Fruit fly (Drosophila melanogaster): Measurements from ENCODE around the gene CG8927.

The CG8927 gene

dm6 chr3R:16212859-16213708 lies 32.3 kb downstream of the CG8927 start (continued):
- TF ChIP-seq Bteb2 (GFP tag; optimal IDR thresholded peaks at IDR 0.05) = no peak
- no peak for TF ChIP-seq ttk (GFP tag; IDR thresholded peaks at IDR 0.05)
- 0 out of 2 replicates have a peak, but pooled peaks have one; percentile 11 for TF ChIP-seq ato (GFP tag; IDR thresholded peaks at IDR 0.05; ENCODE audit: partially characterized antibody)
- no peak for TF ChIP-seq pita (GFP tag; optimal IDR thresholded peaks at IDR 0.05)
- TF ChIP-seq Hand (GFP tag; optimal IDR thresholded peaks at IDR 0.05) = peak; percentile 59
- TF ChIP-seq E2f2 (GFP tag; IDR thresholded peaks at IDR 0.05) = no peak
- TF ChIP-seq esg (GFP tag; conservative IDR thresholded peaks at IDR 0.05) = 0 out of 2 replicates have a peak, but pooled peaks have one; percentile 18
- TF ChIP-seq CG4424 (GFP tag; optimal IDR thresholded peaks at IDR 0.05) = peak; percentile 50
- peak in 1 of 3 experiments; percentile 42 for TF ChIP-seq lola (GFP tag; optimal IDR thresholded peaks at IDR 0.05)
- peak; percentile 36 for TF ChIP-seq Sox102F (GFP tag; optimal IDR thresholded peaks at IDR 0.05)
- TF ChIP-seq CG7556 (GFP tag; optimal IDR thresholded peaks at IDR 0.05) = peak; percentile 93
- TF ChIP-seq gcm (GFP tag; optimal IDR thresholded peaks at IDR 0.05) = peak; percentile 39
- peak; percentile 75; the same call in 1 of the 4 replicates for TF ChIP-seq chinmo (GFP tag; IDR thresholded peaks at IDR 0.05; ENCODE audit: partially characterized antibody)
- TF ChIP-seq ash1 (GFP tag; optimal IDR thresholded peaks at IDR 0.05) = no peak
- peak; percentile 85 for TF ChIP-seq CG2678 (tag; optimal IDR thresholded peaks at IDR 0.05)
- peak; percentile 56 for TF ChIP-seq CG30403 (GFP tag; optimal IDR thresholded peaks at IDR 0.05)
- no peak for TF ChIP-seq Drgx (GFP tag; IDR thresholded peaks at IDR 0.05)
- TF ChIP-seq CG10654 (GFP tag; optimal IDR thresholded peaks at IDR 0.05) = no peak
- peak; percentile 24 for TF ChIP-seq Asciz (GFP tag; optimal IDR thresholded peaks at IDR 0.05)
- peak; percentile 72 for TF ChIP-seq CG1233 (GFP tag; optimal IDR thresholded peaks at IDR 0.05)
- TF ChIP-seq slbo (GFP tag; IDR thresholded peaks at IDR 0.05) = 0 out of 2 replicates have a peak, but pooled peaks have one; percentile 39
- 0 out of 2 replicates have a peak, but pooled peaks have one; percentile 22 for TF ChIP-seq NFAT (GFP tag; IDR thresholded peaks at IDR 0.05)
- TF ChIP-seq CG12659 (GFP tag; optimal IDR thresholded peaks at IDR 0.05) = peak; percentile 19
- peak; percentile 62 for TF ChIP-seq CG12104 (GFP tag; optimal IDR thresholded peaks at IDR 0.05)
- TF ChIP-seq pzg (GFP tag; optimal IDR thresholded peaks at IDR 0.05) = no peak
- peak; percentile 23 for TF ChIP-seq tio (GFP tag; optimal IDR thresholded peaks at IDR 0.05)
- TF ChIP-seq BtbVII (GFP tag; optimal IDR thresholded peaks at IDR 0.05) = peak; percentile 77
- no peak for TF ChIP-seq CTCF (GFP tag; optimal IDR thresholded peaks at IDR 0.05)
- peak; percentile 59 for TF ChIP-seq CG13424 (tag; optimal IDR thresholded peaks at IDR 0.05)
- peak; percentile 21 for TF ChIP-seq Dek (tag; optimal IDR thresholded peaks at IDR 0.05)
- no peak for TF ChIP-seq Gsc (GFP tag; IDR thresholded peaks at IDR 0.05)
- peak; percentile 7; the same call in 1 of the 4 replicates for TF ChIP-seq Gug (GFP tag; IDR thresholded peaks at IDR 0.05)
- peak; percentile 23 for TF ChIP-seq Hr39 (optimal IDR thresholded peaks at IDR 0.05)
- no peak for TF ChIP-seq CHES-1-like (GFP tag; optimal IDR thresholded peaks at IDR 0.05)
- TF ChIP-seq Rfx (GFP tag; IDR thresholded peaks at IDR 0.05) = peak; percentile 31; the same call in 1 of the 2 replicates
- TF ChIP-seq Oli (tag; optimal IDR thresholded peaks at IDR 0.05) = peak; percentile 43
- TF ChIP-seq Hr3 (GFP tag; optimal IDR thresholded peaks at IDR 0.05) = peak; percentile 18
- TF ChIP-seq D (optimal IDR thresholded peaks at IDR 0.05) = no peak
- peak; percentile 51 for TF ChIP-seq D (GFP tag; optimal IDR thresholded peaks at IDR 0.05)
- no peak for TF ChIP-seq CG9797 (GFP tag; optimal IDR thresholded peaks at IDR 0.05)
- no peak for TF ChIP-seq CG4360 (GFP tag; IDR thresholded peaks at IDR 0.05)
- TF ChIP-seq ham (GFP tag; IDR thresholded peaks at IDR 0.05) = 0 out of 2 replicates have a peak, but pooled peaks have one; percentile 15
- 0 out of 3 replicates have a peak, but pooled peaks have one; percentile 31 for TF ChIP-seq HLH4C (GFP tag; IDR thresholded peaks at IDR 0.05; ENCODE audit: partially characterized antibody)
- TF ChIP-seq Med (GFP tag) = peak; percentile 76
- peak; percentile 87 for TF ChIP-seq CG18599 (GFP tag; optimal IDR thresholded peaks at IDR 0.05)
- TF ChIP-seq CG12391 (tag; optimal IDR thresholded peaks at IDR 0.05) = peak; percentile 37
- TF ChIP-seq odd (GFP tag; optimal IDR thresholded peaks at IDR 0.05) = peak; percentile 55
- TF ChIP-seq dpn (GFP tag; optimal IDR thresholded peaks at IDR 0.05) = peak in 1 of 2 experiments; percentile 12
- no peak for TF ChIP-seq pnt (GFP tag; optimal IDR thresholded peaks at IDR 0.05)
